Worm (Caenorhabditis elegans) whole organism, L4 larva: ENCODE measurements around the gene Y52D5A.2.

Source experiments
- F44E2.7 ChIP-seq: fragments of 200-800 bp; sonication (Bioruptor generic); IDR thresholded peaks from 2 replicates; pipeline ENCODE4 v2.1.2; 2022; ENCODE audit warnings: missing genetic modification characterization, missing compliant biosample characterization
- T26A8.4 ChIP-seq: fragments of 200-800 bp; sonication (Bioruptor generic); IDR thresholded peaks from 2 replicates; pipeline ENCODE4 v1.3.6; 2022; ENCODE audit warnings: missing genetic modification characterization, missing compliant biosample characterization
- ceh-44 ChIP-seq: fragments of 200-800 bp; sonication (Bioruptor generic); IDR thresholded peaks from 2 replicates; pipeline ENCODE4 v1.3.6; 2022; ENCODE audit warnings: missing genetic modification reagents, missing genetic modification characterization, missing compliant biosample characterization
- dve-1 ChIP-seq: sonication (generic microtip); optimal IDR thresholded peaks from 2 replicates; lab custom pipeline; 2017; ENCODE audit warnings: antibody characterized with exemption, mild to moderate bottlenecking, missing genetic modification characterization, missing compliant biosample characterization; ENCODE audit not compliant: insufficient read depth
- fkh-10 ChIP-seq: fragments of 150-350 bp; optimal IDR thresholded peaks from 2 replicates; lab custom pipeline; 2014; ENCODE audit warnings: missing biosample characterization, missing genetic modification reagents, missing genetic modification characterization
- lin-29 ChIP-seq: fragments of 200-800 bp; sonication (Bioruptor generic); IDR thresholded peaks from 2 replicates; pipeline ENCODE4 v1.3.6; 2022; ENCODE audit warnings: missing genetic modification reagents, missing genetic modification characterization, missing compliant biosample characterization
- mdl-1 ChIP-seq, 2 experiments: fragments of 150-350 bp in 1 of 2; sonication (generic microtip) in 1 of 2; optimal IDR thresholded peaks; 2 replicates each; lab custom pipeline; 2014 to 2017; ENCODE audit warnings: missing biosample characterization in 2 of 2, missing genetic modification characterization in 2 of 2
- nhr-41 ChIP-seq: fragments of 200-800 bp; sonication (Bioruptor generic); IDR thresholded peaks from 2 replicates; pipeline ENCODE4 v1.3.6; 2022; ENCODE audit warnings: missing genetic modification reagents, missing genetic modification characterization, missing compliant biosample characterization
- nhr-6 ChIP-seq: fragments of 150-350 bp; optimal IDR thresholded peaks from 2 replicates; lab custom pipeline; 2014; ENCODE audit warnings: missing biosample characterization, missing genetic modification characterization
- nhr-77 ChIP-seq: fragments of 150-350 bp; optimal IDR thresholded peaks from 2 replicates; lab custom pipeline; 2014; ENCODE audit warnings: missing biosample characterization, missing genetic modification characterization
- pqm-1 ChIP-seq: sonication (generic microtip); optimal IDR thresholded peaks from 2 replicates; lab custom pipeline; 2017; ENCODE audit warnings: missing biosample characterization, missing genetic modification characterization
- unc-130 ChIP-seq: sonication (generic microtip); optimal IDR thresholded peaks from 2 replicates; lab custom pipeline; 2016; ENCODE audit warnings: missing genetic modification reagents, missing genetic modification characterization, missing compliant biosample characterization
- unc-39 ChIP-seq: sonication (generic microtip); optimal IDR thresholded peaks from 2 replicates; lab custom pipeline; 2017; ENCODE audit warnings: missing biosample characterization, missing genetic modification characterization
- ztf-11 ChIP-seq: fragments of 150-350 bp; optimal IDR thresholded peaks from 2 replicates; lab custom pipeline; 2014; ENCODE audit warnings: missing biosample characterization, missing genetic modification characterization

DNA sequence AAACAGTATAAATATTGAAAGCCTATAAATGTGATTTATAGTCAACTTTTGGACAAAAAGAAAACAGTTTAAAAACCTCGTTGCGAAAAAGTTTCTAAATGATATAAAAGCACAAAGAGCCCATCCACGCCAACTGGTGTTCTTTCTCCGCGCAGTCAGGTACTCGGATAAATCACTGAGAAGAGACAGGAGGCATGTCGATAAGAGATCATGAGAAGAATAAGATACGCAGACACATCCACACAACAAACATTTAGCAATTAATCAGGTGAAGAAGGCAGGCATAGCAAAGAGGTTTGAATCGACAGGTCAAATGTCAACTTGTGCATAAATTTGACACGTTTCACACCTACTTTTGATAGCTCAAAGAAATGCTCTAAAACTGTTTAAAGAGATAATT, 43.5 kb upstream of the Y52D5A.2 start:
- TF ChIP-seq ceh-44 (GFP tag; lab: Robert Waterston, UW): no peak
- no peak for TF ChIP-seq nhr-6
- no peak for TF ChIP-seq T26A8.4 (GFP tag; lab: Robert Waterston, UW)
- no peak for TF ChIP-seq nhr-77 (tag; lab: Kevin White, UChicago)
- no peak for TF ChIP-seq ztf-11 (tag; lab: Kevin White, UChicago)
- TF ChIP-seq fkh-10 (GFP tag; lab: Kevin White, UChicago): no peak
- TF ChIP-seq unc-130: no peak
- no peak for TF ChIP-seq F44E2.7
- no peak for TF ChIP-seq unc-39 (tag; lab: Kevin White, UChicago)
- no peak for TF ChIP-seq nhr-41 (GFP tag; lab: Robert Waterston, UW)
- no peak for TF ChIP-seq mdl-1 (tag; optimal IDR thresholded peaks at IDR 0.05; lab: Kevin White, UChicago)
- no peak for TF ChIP-seq pqm-1 (tag; lab: Kevin White, UChicago)
- no peak for TF ChIP-seq dve-1 (tag; lab: Kevin White, UChicago)
- no peak for TF ChIP-seq lin-29 (GFP tag; lab: Robert Waterston, UW)
